Worm (Caenorhabditis elegans): ENCODE measurements around the gene srsx-15.

- TF ChIP-seq Y95B8A.8 (GFP tag; IDR thresholded peaks at IDR 0.05) (no peak), ceh-79 (tag; optimal IDR thresholded peaks at IDR 0.05) (no peak), hrde-1 (tag; optimal IDR thresholded peaks at IDR 0.05; ENCODE audit: borderline replicate concordance) (no peak), zfh-2 (GFP tag; conservative IDR thresholded peaks at IDR 0.05) (no peak), rec-8 (tag; optimal IDR thresholded peaks at IDR 0.05) (no peak), sptf-2 (GFP tag; optimal IDR thresholded peaks at IDR 0.05) (no peak), mel-28 (tag; optimal IDR thresholded peaks at IDR 0.05; ENCODE audit: borderline replicate concordance) (no peak), snpc-4 (GFP tag; optimal IDR thresholded peaks at IDR 0.05) (no peak), snpc-4 (tag; optimal IDR thresholded peaks at IDR 0.05) (no peak), ama-1 (optimal IDR thresholded peaks at IDR 0.05) (no peak), ama-1 (GFP tag; optimal IDR thresholded peaks at IDR 0.05) (no peak), F22D6.2 (tag; optimal IDR thresholded peaks at IDR 0.05) (no peak), F57A8.1 (GFP tag; optimal IDR thresholded peaks at IDR 0.05) (no peak)
Observed at ce11 chrIV:5603321-5603720, 20.3 kb downstream of the srsx-15 start.

Data from whole organism, young adult.